Worm (Caenorhabditis elegans) whole organism, mixed stage, embryonic: ENCODE data around the gene cnt-1.

Source experiments
- M03D4.4 ChIP-seq: sonication (generic microtip); optimal IDR thresholded peaks from 2 replicates; lab custom pipeline; 2017; ENCODE audit warnings: mild to moderate bottlenecking, missing genetic modification characterization, missing compliant biosample characterization
- bed-3 ChIP-seq: fragments of 200-800 bp; sonication (Bioruptor generic); optimal IDR thresholded peaks from 3 replicates; lab custom pipeline; 2018; ENCODE audit warnings: mild to moderate bottlenecking, missing genetic modification characterization, moderate library complexity, missing compliant biosample characterization
- blmp-1 ChIP-seq: fragments of 150-350 bp; optimal IDR thresholded peaks from 2 replicates; lab custom pipeline; 2014; ENCODE audit warnings: missing biosample characterization, missing genetic modification characterization
- ceh-43 ChIP-seq: fragments of 200-800 bp; sonication (Bioruptor generic); optimal IDR thresholded peaks from 2 replicates; lab custom pipeline; 2018; ENCODE audit warnings: mild to moderate bottlenecking, missing genetic modification characterization, moderate library complexity, missing compliant biosample characterization
- ceh-83 ChIP-seq: fragments of 200-800 bp; sonication (Bioruptor generic); optimal IDR thresholded peaks from 2 replicates; lab custom pipeline; 2018; ENCODE audit warnings: mild to moderate bottlenecking, missing genetic modification characterization, missing compliant biosample characterization
- ces-1 ChIP-seq: fragments of 150-350 bp; optimal IDR thresholded peaks from 2 replicates; lab custom pipeline; 2014; ENCODE audit warnings: missing biosample characterization, missing genetic modification reagents, missing genetic modification characterization
- cnd-1 ChIP-seq: fragments of 200-800 bp; sonication (Bioruptor generic); optimal IDR thresholded peaks from 2 replicates; lab custom pipeline; 2018; ENCODE audit warnings: mild to moderate bottlenecking, missing genetic modification characterization, missing compliant biosample characterization
- drap-1 ChIP-seq: fragments of 200-800 bp; sonication (Bioruptor generic); optimal IDR thresholded peaks from 3 replicates; lab custom pipeline; 2018; ENCODE audit warnings: mild to moderate bottlenecking, missing genetic modification characterization, missing compliant biosample characterization
- elt-1 ChIP-seq: sonication (generic microtip); optimal IDR thresholded peaks from 2 replicates; lab custom pipeline; 2017; ENCODE audit warnings: missing genetic modification characterization, mild to moderate bottlenecking, missing compliant biosample characterization, antibody characterized with exemption, moderate library complexity, borderline replicate concordance; ENCODE audit not compliant: insufficient read depth
- elt-3 ChIP-seq: fragments of 150-350 bp; optimal IDR thresholded peaks from 2 replicates; lab custom pipeline; 2014; ENCODE audit warnings: missing biosample characterization, missing genetic modification characterization
- flh-1 ChIP-seq: fragments of 200-800 bp; sonication (Bioruptor generic); optimal IDR thresholded peaks from 2 replicates; lab custom pipeline; 2018; ENCODE audit warnings: mild to moderate bottlenecking, missing genetic modification characterization, moderate library complexity, missing compliant biosample characterization
- ham-2 ChIP-seq: fragments of 200-800 bp; sonication (Bioruptor generic); optimal IDR thresholded peaks from 2 replicates; lab custom pipeline; 2018; ENCODE audit warnings: mild to moderate bottlenecking, missing genetic modification characterization, missing compliant biosample characterization
- hlh-1 ChIP-seq: fragments of 150-350 bp; optimal IDR thresholded peaks from 2 replicates; lab custom pipeline; 2014; ENCODE audit warnings: missing biosample characterization, missing genetic modification reagents, missing genetic modification characterization
- lin-13 ChIP-seq: fragments of 150-350 bp; optimal IDR thresholded peaks from 2 replicates; lab custom pipeline; 2014; ENCODE audit warnings: missing biosample characterization, missing genetic modification characterization
- lin-32 ChIP-seq: fragments of 200-800 bp; sonication (Bioruptor generic); optimal IDR thresholded peaks from 2 replicates; lab custom pipeline; 2018; ENCODE audit warnings: mild to moderate bottlenecking, missing genetic modification characterization, missing compliant biosample characterization
- lsy-2 ChIP-seq: fragments of 150-350 bp; optimal IDR thresholded peaks from 2 replicates; lab custom pipeline; 2014; ENCODE audit warnings: missing biosample characterization, missing genetic modification characterization
- mab-5 ChIP-seq: fragments of 150-350 bp; optimal IDR thresholded peaks from 2 replicates; lab custom pipeline; 2014; ENCODE audit warnings: missing biosample characterization, missing genetic modification characterization
- mep-1 ChIP-seq: fragments of 150-350 bp; optimal IDR thresholded peaks from 2 replicates; lab custom pipeline; 2017; ENCODE audit warnings: missing biosample characterization, missing genetic modification reagents, missing genetic modification characterization, inconsistent platforms
- mls-2 ChIP-seq: sonication (generic microtip); optimal IDR thresholded peaks from 2 replicates; lab custom pipeline; 2016; ENCODE audit warnings: mild to moderate bottlenecking, missing genetic modification characterization, moderate library complexity, missing compliant biosample characterization
- nhr-12 ChIP-seq: fragments of 150-350 bp; optimal IDR thresholded peaks from 2 replicates; lab custom pipeline; 2014; ENCODE audit warnings: missing biosample characterization, missing genetic modification characterization
- nhr-2 ChIP-seq: fragments of 150-350 bp; optimal IDR thresholded peaks from 2 replicates; lab custom pipeline; 2014; ENCODE audit warnings: missing biosample characterization, missing genetic modification characterization
- nhr-237 ChIP-seq: fragments of 150-350 bp; optimal IDR thresholded peaks from 2 replicates; lab custom pipeline; 2014; ENCODE audit warnings: missing biosample characterization, missing genetic modification characterization
- nhr-28 ChIP-seq: fragments of 150-350 bp; optimal IDR thresholded peaks from 2 replicates; lab custom pipeline; 2014; ENCODE audit warnings: missing biosample characterization, missing genetic modification characterization
- nhr-76 ChIP-seq: sonication (generic microtip); optimal IDR thresholded peaks from 2 replicates; lab custom pipeline; 2017; ENCODE audit warnings: missing biosample characterization, missing genetic modification characterization
- pha-4 ChIP-seq: fragments of 150-350 bp; optimal IDR thresholded peaks from 2 replicates; lab custom pipeline; 2018; ENCODE audit warnings: missing biosample characterization, missing genetic modification reagents, missing genetic modification characterization
- sem-2 ChIP-seq: fragments of 200-800 bp; sonication (Bioruptor generic); optimal IDR thresholded peaks from 2 replicates; lab custom pipeline; 2018; ENCODE audit warnings: mild to moderate bottlenecking, missing genetic modification characterization, missing compliant biosample characterization
- snpc-4 ChIP-seq: fragments of 150-350 bp; optimal IDR thresholded peaks from 2 replicates; lab custom pipeline; 2014; ENCODE audit warnings: missing biosample characterization, missing genetic modification characterization
- unc-120 ChIP-seq: sonication (generic microtip); optimal IDR thresholded peaks from 2 replicates; lab custom pipeline; 2017; ENCODE audit warnings: missing genetic modification characterization, missing compliant biosample characterization; ENCODE audit not compliant: poor library complexity, severe bottlenecking
- unc-39 ChIP-seq: fragments of 150-350 bp; optimal IDR thresholded peaks from 2 replicates; lab custom pipeline; 2014; ENCODE audit warnings: missing biosample characterization, missing genetic modification characterization
- unc-62 ChIP-seq: fragments of 150-350 bp; optimal IDR thresholded peaks from 2 replicates; lab custom pipeline; 2014; ENCODE audit warnings: missing biosample characterization, missing genetic modification reagents, missing genetic modification characterization
- zip-8 ChIP-seq: fragments of 150-350 bp; optimal IDR thresholded peaks from 2 replicates; lab custom pipeline; 2014; ENCODE audit warnings: missing biosample characterization, missing genetic modification characterization
- ztf-11 ChIP-seq: fragments of 150-350 bp; optimal IDR thresholded peaks from 2 replicates; lab custom pipeline; 2014; ENCODE audit warnings: missing biosample characterization, missing genetic modification characterization

Gene cnt-1

ce11 chrII:12042108-12042960, 46.3 kb downstream of the cnt-1 start, which contains the start of gene ippk-1 (continued):
- TF ChIP-seq zip-8 (tag; lab: Kevin White, UChicago) = no peak

DNA sequence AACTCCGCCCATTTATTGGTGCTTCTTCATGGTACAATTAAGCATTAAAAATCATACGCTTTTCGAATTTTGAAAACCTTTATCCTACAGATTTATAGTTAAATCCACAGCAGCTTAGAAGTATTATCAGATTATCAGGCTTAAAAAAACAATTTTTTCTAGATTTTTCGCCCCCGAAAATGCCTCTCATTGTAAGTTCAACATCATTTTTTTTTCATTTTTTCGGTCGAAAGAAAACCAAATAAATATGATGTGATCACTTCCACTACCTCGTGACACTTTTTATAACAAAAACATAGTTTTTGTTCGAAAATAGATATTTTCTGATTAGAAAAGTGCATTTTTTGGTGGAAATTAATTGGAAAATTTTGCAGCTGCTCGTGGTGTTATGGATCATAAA, 47.6 kb downstream of the cnt-1 start:
- TF ChIP-seq drap-1 (GFP tag; lab: Kevin White, UChicago) (no peak), mls-2 (tag; lab: Kevin White, UChicago) (no peak), nhr-76 (tag; lab: Kevin White, UChicago) (no peak), elt-1 (tag; lab: Kevin White, UChicago) (no peak), ceh-43 (GFP tag; lab: Kevin White, UChicago) (no peak), unc-62 (no peak), bed-3 (GFP tag; lab: Kevin White, UChicago) (no peak), blmp-1 (tag; lab: Kevin White, UChicago) (no peak), mab-5 (tag; lab: Kevin White, UChicago) (no peak), cnd-1 (tag; lab: Kevin White, UChicago) (no peak), lsy-2 (tag; lab: Kevin White, UChicago) (no peak), hlh-1 (no peak), ztf-11 (no peak), snpc-4 (tag; lab: Kevin White, UChicago) (no peak), nhr-12 (no peak), nhr-28 (tag; lab: Kevin White, UChicago) (no peak), flh-1 (no peak)

DNA sequence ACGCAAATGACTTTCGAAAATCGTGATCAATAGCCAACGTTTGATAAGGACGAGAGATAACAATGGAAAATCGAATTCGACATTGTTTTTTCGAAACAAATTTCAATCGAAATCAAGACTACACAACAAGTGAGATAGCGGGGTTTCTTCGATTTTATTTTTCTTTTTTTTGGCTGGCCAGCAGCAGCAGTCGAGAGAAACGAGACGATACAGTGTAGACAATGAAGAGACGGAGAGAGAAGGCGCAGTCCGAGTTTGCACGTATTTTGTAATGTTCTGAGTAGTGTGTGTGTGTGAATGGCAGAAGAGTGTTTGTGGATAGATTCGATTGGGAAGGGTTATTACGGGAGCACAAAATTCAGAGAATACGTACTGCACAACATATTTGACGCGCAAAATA, 48.5 kb downstream of the cnt-1 start:
- no peak for TF ChIP-seq mep-1
- TF ChIP-seq unc-120 (tag; lab: Kevin White, UChicago) = peak; percentile 79
- no peak for TF ChIP-seq lin-32 (GFP tag; lab: Kevin White, UChicago)
- TF ChIP-seq nhr-237 (tag; lab: Kevin White, UChicago) = peak; percentile 15
- no peak for TF ChIP-seq snpc-4 (tag; lab: Kevin White, UChicago)
- no peak for TF ChIP-seq zip-8 (tag; lab: Kevin White, UChicago)
- TF ChIP-seq ces-1 (GFP tag; lab: Kevin White, UChicago) = peak; percentile 66
- TF ChIP-seq drap-1 (GFP tag; lab: Kevin White, UChicago) = no peak
- TF ChIP-seq sem-2 (GFP tag; lab: Kevin White, UChicago) = no peak
- TF ChIP-seq lsy-2 (tag; lab: Kevin White, UChicago) = peak; percentile 10
- TF ChIP-seq M03D4.4 (tag; lab: Kevin White, UChicago) = no peak

DNA sequence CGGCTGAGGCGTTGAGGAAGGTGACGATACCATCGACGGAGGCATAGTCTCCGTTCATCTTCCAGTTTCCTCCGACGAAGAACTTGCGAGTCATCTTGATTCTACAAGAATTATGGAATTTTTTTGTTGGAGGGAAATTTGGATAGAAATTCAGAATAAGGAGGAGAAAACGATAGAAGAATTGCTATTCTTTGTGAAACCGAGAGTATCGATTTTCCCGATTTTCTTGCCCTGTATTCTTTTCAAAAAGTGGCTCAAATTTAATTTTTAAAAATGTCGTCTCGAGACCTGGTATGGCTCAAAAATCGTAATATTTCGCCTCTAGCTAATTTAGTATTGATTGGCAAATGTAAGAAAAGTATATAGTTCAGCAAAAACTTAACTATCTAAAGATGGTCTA, 49.6 kb downstream of the cnt-1 start, which contains the start of gene tpi-1:
tpi-1 (minus strand) TSS at position 101 of the 400 bp plus-strand sequence.
- TF ChIP-seq pha-4 (tag; lab: Kevin White, UChicago) (no peak), snpc-4 (tag; lab: Kevin White, UChicago) (no peak), ham-2 (GFP tag; lab: Kevin White, UChicago) (no peak), cnd-1 (tag; lab: Kevin White, UChicago) (no peak), unc-120 (tag; lab: Kevin White, UChicago) (no peak), drap-1 (GFP tag; lab: Kevin White, UChicago) (no peak), nhr-2 (tag; lab: Kevin White, UChicago) (no peak), elt-3 (tag; lab: Kevin White, UChicago) (no peak), ceh-83 (GFP tag; lab: Kevin White, UChicago) (no peak), sem-2 (GFP tag; lab: Kevin White, UChicago) (no peak), blmp-1 (tag; lab: Kevin White, UChicago) (no peak), unc-39 (tag; lab: Kevin White, UChicago) (no peak), lin-13 (tag; lab: Kevin White, UChicago) (no peak)
- TF ChIP-seq, all 35 proteins: peak for 0
